Fruit fly (Drosophila melanogaster) whole organism, prepupa: ENCODE measurements around the gene CG12728.

Source experiments
- Blimp-1 ChIP-seq: fragments of 200-800 bp; sonication (Bioruptor generic); optimal IDR thresholded peaks from 3 replicates; lab custom pipeline; 2017; ENCODE audit warnings: missing biosample characterization, missing genetic modification characterization, mild to moderate bottlenecking, moderate library complexity, missing genetic modification reagents
- CG10631 ChIP-seq: fragments of 200-800 bp; sonication (Bioruptor generic); optimal IDR thresholded peaks from 2 replicates; lab custom pipeline; 2016; ENCODE audit warnings: missing biosample characterization, missing genetic modification characterization
- CG10669 ChIP-seq: fragments of 200-800 bp; sonication (Bioruptor generic); optimal IDR thresholded peaks from 3 replicates; lab custom pipeline; 2018; ENCODE audit warnings: missing biosample characterization, mild to moderate bottlenecking, missing genetic modification characterization, moderate library complexity
- CG11294 ChIP-seq: fragments of 200-800 bp; sonication (Bioruptor generic); IDR thresholded peaks from 2 replicates; pipeline ENCODE4 v1.3.6; 2022; ENCODE audit warnings: missing biosample characterization, missing genetic modification characterization
- CG11762 ChIP-seq: fragments of 200-800 bp; sonication (Bioruptor generic); optimal IDR thresholded peaks from 3 replicates; lab custom pipeline; 2016; ENCODE audit warnings: missing biosample characterization, missing genetic modification characterization; ENCODE audit not compliant: insufficient read depth
- CG1621 ChIP-seq: fragments of 200-800 bp; sonication (Bioruptor generic); optimal IDR thresholded peaks from 3 replicates; lab custom pipeline; 2018; ENCODE audit warnings: missing biosample characterization, mild to moderate bottlenecking, missing genetic modification characterization
- CG16779 ChIP-seq: fragments of 200-800 bp; sonication (Bioruptor generic); optimal IDR thresholded peaks from 3 replicates; lab custom pipeline; 2017; ENCODE audit warnings: missing biosample characterization, mild to moderate bottlenecking, missing genetic modification characterization
- CG3032 ChIP-seq: fragments of 200-800 bp; optimal IDR thresholded peaks from 2 replicates; lab custom pipeline; 2019; ENCODE audit warnings: missing biosample characterization, mild to moderate bottlenecking, missing genetic modification characterization, moderate library complexity
- CG31627 ChIP-seq: fragments of 200-800 bp; sonication (Bioruptor generic); optimal IDR thresholded peaks from 3 replicates; lab custom pipeline; 2016; ENCODE audit warnings: missing biosample characterization, missing genetic modification characterization
- CG32006 ChIP-seq: fragments of 200-800 bp; sonication (Bioruptor generic); optimal IDR thresholded peaks from 3 replicates; lab custom pipeline; 2017; ENCODE audit warnings: missing biosample characterization, mild to moderate bottlenecking, missing genetic modification characterization
- CG34406 ChIP-seq: fragments of 200-800 bp; sonication (Bioruptor generic); optimal IDR thresholded peaks from 3 replicates; lab custom pipeline; 2016; ENCODE audit warnings: missing biosample characterization, missing genetic modification characterization
- CG3919 ChIP-seq: fragments of 200-800 bp; sonication (Bioruptor generic); optimal IDR thresholded peaks from 3 replicates; lab custom pipeline; 2016; ENCODE audit warnings: missing biosample characterization, missing genetic modification characterization
- CG6163 ChIP-seq: fragments of 200-800 bp; sonication (Bioruptor generic); IDR thresholded peaks from 3 replicates; pipeline ENCODE4 v1.3.6; 2022; ENCODE audit warnings: missing biosample characterization, missing genetic modification characterization
- CG6276 ChIP-seq: fragments of 200-800 bp; sonication (Bioruptor generic); optimal IDR thresholded peaks from 2 replicates; lab custom pipeline; 2017; ENCODE audit warnings: missing biosample characterization, mild to moderate bottlenecking, missing genetic modification characterization
- CG6808 ChIP-seq: fragments of 200-800 bp; sonication (Bioruptor generic); optimal IDR thresholded peaks from 3 replicates; lab custom pipeline; 2017; ENCODE audit warnings: missing biosample characterization, missing genetic modification characterization, mild to moderate bottlenecking, moderate library complexity, missing genetic modification reagents
- CG7368 ChIP-seq: fragments of 200-800 bp; sonication (Bioruptor generic); optimal IDR thresholded peaks from 3 replicates; lab custom pipeline; 2016; ENCODE audit warnings: missing biosample characterization, missing genetic modification characterization
- CG8119 ChIP-seq: fragments of 200-800 bp; sonication (Bioruptor generic); IDR thresholded peaks from 3 replicates; pipeline ENCODE4 v1.3.6; 2022; ENCODE audit warnings: missing biosample characterization, missing genetic modification characterization
- CG8319 ChIP-seq: fragments of 200-800 bp; sonication (Bioruptor generic); optimal IDR thresholded peaks from 3 replicates; lab custom pipeline; 2016; ENCODE audit warnings: missing biosample characterization, missing genetic modification characterization
- CG8632 ChIP-seq: fragments of 200-800 bp; sonication (Bioruptor generic); optimal IDR thresholded peaks from 3 replicates; lab custom pipeline; 2016; ENCODE audit warnings: missing biosample characterization, missing genetic modification characterization
- CG9139 ChIP-seq: fragments of 200-800 bp; sonication (Bioruptor generic); optimal IDR thresholded peaks from 3 replicates; lab custom pipeline; 2017; ENCODE audit warnings: missing biosample characterization, mild to moderate bottlenecking, missing genetic modification characterization
- Eip75B ChIP-seq: fragments of 200-800 bp; sonication (Bioruptor generic); optimal IDR thresholded peaks from 3 replicates; lab custom pipeline; 2016; ENCODE audit warnings: missing biosample characterization, missing genetic modification characterization
- Eip78C ChIP-seq: fragments of 200-800 bp; sonication (Bioruptor generic); peaks from one replicate; lab custom pipeline; 2016; ENCODE audit warnings: missing biosample characterization, missing genetic modification characterization
- Eip93F ChIP-seq: fragments of 200-800 bp; sonication (Bioruptor generic); optimal IDR thresholded peaks from 2 replicates; lab custom pipeline; 2016; ENCODE audit warnings: missing biosample characterization, mild to moderate bottlenecking, missing genetic modification characterization
- Ets96B ChIP-seq: fragments of 200-800 bp; optimal IDR thresholded peaks from 2 replicates; lab custom pipeline; 2019; ENCODE audit warnings: missing biosample characterization, mild to moderate bottlenecking, missing genetic modification characterization, moderate library complexity
- Gug ChIP-seq: fragments of 200-800 bp; sonication (Bioruptor generic); IDR thresholded peaks from 2 replicates; pipeline ENCODE4 v1.3.6; 2022; ENCODE audit warnings: missing biosample characterization, missing genetic modification characterization
- Hr38 ChIP-seq: sonication (Bioruptor generic); optimal IDR thresholded peaks from 2 replicates; lab custom pipeline; 2016; ENCODE audit warnings: missing biosample characterization, missing genetic modification characterization
- Hr4 ChIP-seq: fragments of 200-800 bp; sonication (Bioruptor generic); optimal IDR thresholded peaks from 3 replicates; lab custom pipeline; 2016; ENCODE audit warnings: missing biosample characterization, missing genetic modification characterization
- Lpt ChIP-seq: fragments of 200-800 bp; sonication (Bioruptor generic); optimal IDR thresholded peaks from 3 replicates; lab custom pipeline; 2016; ENCODE audit warnings: missing biosample characterization, missing genetic modification characterization
- Met ChIP-seq: fragments of 200-800 bp; sonication (Bioruptor generic); optimal IDR thresholded peaks from 3 replicates; lab custom pipeline; 2016; ENCODE audit warnings: missing biosample characterization, missing genetic modification characterization
- OdsH ChIP-seq: fragments of 200-800 bp; sonication (Bioruptor generic); optimal IDR thresholded peaks from 3 replicates; lab custom pipeline; 2016; ENCODE audit warnings: missing biosample characterization, missing genetic modification characterization
- Smox ChIP-seq: fragments of 200-800 bp; sonication (Bioruptor generic); optimal IDR thresholded peaks from 3 replicates; lab custom pipeline; 2016; ENCODE audit warnings: missing biosample characterization, missing genetic modification characterization
- Sox102F ChIP-seq: fragments of 200-800 bp; sonication (Bioruptor generic); optimal IDR thresholded peaks from 2 replicates; lab custom pipeline; 2016; ENCODE audit warnings: missing biosample characterization, mild to moderate bottlenecking, missing genetic modification characterization
- Sox15 ChIP-seq: fragments of 200-800 bp; sonication (Bioruptor generic); optimal IDR thresholded peaks from 3 replicates; lab custom pipeline; 2016; ENCODE audit warnings: missing biosample characterization, missing genetic modification characterization
- achi ChIP-seq: fragments of 200-800 bp; sonication (Bioruptor generic); optimal IDR thresholded peaks from 3 replicates; lab custom pipeline; 2016; ENCODE audit warnings: missing biosample characterization, missing genetic modification characterization
- dac ChIP-seq: fragments of 200-800 bp; sonication (Bioruptor generic); optimal IDR thresholded peaks from 2 replicates; lab custom pipeline; 2017; ENCODE audit warnings: missing biosample characterization, mild to moderate bottlenecking, missing genetic modification characterization
- dsx ChIP-seq: fragments of 200-800 bp; optimal IDR thresholded peaks from 3 replicates; lab custom pipeline; 2019; ENCODE audit warnings: missing biosample characterization, mild to moderate bottlenecking, missing genetic modification characterization, moderate library complexity; ENCODE audit not compliant: poor library complexity, severe bottlenecking
- eg ChIP-seq: fragments of 200-800 bp; sonication (Bioruptor generic); IDR thresholded peaks from 3 replicates; pipeline ENCODE4 v1.3.6; 2022; ENCODE audit warnings: missing biosample characterization, missing genetic modification characterization
- esn ChIP-seq: fragments of 200-800 bp; sonication (Bioruptor generic); optimal IDR thresholded peaks from 2 replicates; lab custom pipeline; 2016; ENCODE audit warnings: missing biosample characterization, mild to moderate bottlenecking, missing genetic modification characterization, moderate library complexity
- fd85E ChIP-seq: fragments of 200-800 bp; sonication (Bioruptor generic); optimal IDR thresholded peaks from 3 replicates; lab custom pipeline; 2016; ENCODE audit warnings: missing biosample characterization, missing genetic modification characterization
- fkh ChIP-seq: fragments of 200-800 bp; sonication (Bioruptor generic); optimal IDR thresholded peaks from 3 replicates; lab custom pipeline; 2017; ENCODE audit warnings: missing biosample characterization, mild to moderate bottlenecking, missing genetic modification characterization, moderate library complexity
- net ChIP-seq: fragments of 200-800 bp; sonication (Bioruptor generic); optimal IDR thresholded peaks from 3 replicates; lab custom pipeline; 2016; ENCODE audit warnings: missing biosample characterization, missing genetic modification characterization
- pdm3 ChIP-seq: fragments of 200-800 bp; sonication (Bioruptor generic); optimal IDR thresholded peaks from 3 replicates; lab custom pipeline; 2016; ENCODE audit warnings: missing biosample characterization, missing genetic modification characterization
- ss ChIP-seq, 2 experiments: fragments of 200-800 bp; sonication (Bioruptor generic); optimal IDR thresholded peaks; 2 replicates in 1 of 2; 3 replicates in 1 of 2; lab custom pipeline; 2017 to 2018; ENCODE audit warnings: mild to moderate bottlenecking in 2 of 2, missing biosample characterization in 2 of 2, missing genetic modification characterization in 2 of 2, moderate library complexity in 1 of 2
- svp ChIP-seq: fragments of 200-800 bp; sonication (Bioruptor generic); peaks from one replicate; lab custom pipeline; 2016; ENCODE audit warnings: missing biosample characterization, missing genetic modification characterization
- topi ChIP-seq: fragments of 200-800 bp; sonication (Bioruptor generic); optimal IDR thresholded peaks from 3 replicates; lab custom pipeline; 2016; ENCODE audit warnings: missing biosample characterization, missing genetic modification characterization
- vri ChIP-seq: fragments of 200-800 bp; sonication (Bioruptor generic); optimal IDR thresholded peaks from 3 replicates; lab custom pipeline; 2016; ENCODE audit warnings: missing biosample characterization, mild to moderate bottlenecking, missing genetic modification characterization

CG12728 gene

dm6 chrX:5972030-5972429, 29.6 kb downstream of the CG12728 start (continued):
- TF ChIP-seq esn (peak; percentile 59), fd85E (GFP tag; lab: Kevin White, UChicago) (no peak), Sox15 (peak; percentile 35), Lpt (peak; percentile 82), CG31627 (GFP tag; lab: Kevin White, UChicago) (peak; percentile 67), Smox (GFP tag; lab: Kevin White, UChicago) (peak; percentile 49), CG3032 (tag; lab: Kevin White, UChicago) (peak; percentile 67), eg (GFP tag; lab: Robert Waterston, UW) (peak; percentile 93), dsx (peak; percentile 51), CG1621 (tag; lab: Kevin White, UChicago) (peak; percentile 71), CG32006 (GFP tag; lab: Kevin White, UChicago) (peak; percentile 90), Blimp-1 (GFP tag; lab: Kevin White, UChicago) (no peak), vri (GFP tag; lab: Kevin White, UChicago) (no peak), CG6163 (peak; percentile 94), CG6276 (GFP tag; lab: Kevin White, UChicago) (no peak), Gug (GFP tag; lab: Robert Waterston, UW) (peak; percentile 82), CG9139 (GFP tag; lab: Kevin White, UChicago) (peak; percentile 33), Hr38 (GFP tag; lab: Kevin White, UChicago) (peak; percentile 21), net (GFP tag; lab: Kevin White, UChicago) (peak; percentile 68), Met (GFP tag; lab: Kevin White, UChicago) (peak; percentile 36), CG8119 (GFP tag; lab: Robert Waterston, UW) (peak; percentile 85), CG6808 (peak; percentile 52)

DNA sequence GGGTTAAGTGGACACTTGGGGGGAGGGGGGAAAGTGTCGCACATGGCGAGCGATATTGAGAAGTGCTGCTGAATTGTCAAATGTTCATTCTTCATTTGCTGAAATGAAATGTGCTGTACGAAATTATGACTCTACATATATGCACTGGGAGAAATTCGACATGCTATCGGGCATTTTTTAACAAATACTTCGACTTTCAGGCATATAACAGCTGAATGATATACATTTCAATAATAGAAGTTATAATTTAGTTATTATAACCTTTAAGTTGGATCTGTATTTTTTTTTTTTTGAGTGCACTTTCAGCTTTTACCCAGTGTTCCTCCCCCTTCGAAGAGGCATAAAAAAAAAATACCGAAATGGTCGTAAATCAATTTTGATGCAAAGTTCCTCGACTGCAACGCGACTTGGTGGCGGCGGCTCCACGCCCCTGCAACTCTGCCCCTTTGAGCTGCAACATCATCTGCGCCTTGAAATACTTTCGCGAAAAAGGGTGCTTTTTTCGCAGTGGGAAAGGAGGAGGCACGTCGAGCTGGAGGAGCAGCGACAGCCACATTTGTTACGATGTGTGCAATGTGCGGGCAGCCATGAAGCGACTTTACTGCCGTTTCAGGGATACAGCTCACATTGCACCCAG, 31.1 kb downstream of the CG12728 start:
- peak; percentile 35 for TF ChIP-seq Blimp-1 (GFP tag; lab: Kevin White, UChicago)
- TF ChIP-seq Smox (GFP tag; lab: Kevin White, UChicago) = peak; percentile 73
- peak; percentile 37 for TF ChIP-seq fd85E (GFP tag; lab: Kevin White, UChicago)
- peak; percentile 81 for TF ChIP-seq topi
- peak; percentile 77 for TF ChIP-seq OdsH
- peak; percentile 65 for TF ChIP-seq CG6808
- TF ChIP-seq CG34406 = peak; percentile 68
- TF ChIP-seq Eip75B = peak; percentile 5
- peak; percentile 79 for TF ChIP-seq Sox102F
- peak; percentile 58 for TF ChIP-seq CG11762 (GFP tag; lab: Kevin White, UChicago)
- peak; percentile 35 for TF ChIP-seq vri (GFP tag; lab: Kevin White, UChicago)
- peak; percentile 67 for TF ChIP-seq CG3032 (tag; lab: Kevin White, UChicago)
- peak; percentile 87 for TF ChIP-seq Eip78C
- TF ChIP-seq Sox15 = peak; percentile 56
- TF ChIP-seq CG8119 (GFP tag; lab: Robert Waterston, UW) = peak; percentile 66
- TF ChIP-seq Gug (GFP tag; lab: Robert Waterston, UW) = peak; percentile 35; the same call in 1 of the 2 replicates
- TF ChIP-seq ss (GFP tag; optimal IDR thresholded peaks at IDR 0.05; lab: Kevin White, UChicago) = peak in 1 of 2 experiments; percentile 33
- peak; percentile 55 for TF ChIP-seq CG8319 (GFP tag; lab: Kevin White, UChicago)
- peak; percentile 6 for TF ChIP-seq CG16779
- TF ChIP-seq CG10631 (GFP tag; lab: Kevin White, UChicago) = peak; percentile 76
- peak; percentile 93 for TF ChIP-seq CG6163
- no peak for TF ChIP-seq Eip93F
- peak; percentile 75 for TF ChIP-seq CG10669 (GFP tag; lab: Kevin White, UChicago)
- peak; percentile 9 for TF ChIP-seq Hr4 (GFP tag; lab: Kevin White, UChicago)
- TF ChIP-seq pdm3 (GFP tag; lab: Kevin White, UChicago) = peak; percentile 77
- TF ChIP-seq esn = peak; percentile 76
- peak; percentile 65 for TF ChIP-seq net (GFP tag; lab: Kevin White, UChicago)
- peak; percentile 79 for TF ChIP-seq Ets96B (tag; lab: Kevin White, UChicago)
- TF ChIP-seq dsx = peak; percentile 56
- TF ChIP-seq CG3919 (GFP tag; lab: Kevin White, UChicago) = peak; percentile 77
- TF ChIP-seq CG11294 (GFP tag; lab: Robert Waterston, UW) = 0 out of 2 replicates have a peak, but pooled peaks have one; percentile 13
- peak; percentile 74 for TF ChIP-seq CG8632 (GFP tag; lab: Kevin White, UChicago)
- TF ChIP-seq achi (GFP tag; lab: Kevin White, UChicago) = peak; percentile 74
- TF ChIP-seq CG1621 (tag; lab: Kevin White, UChicago) = peak; percentile 70
- no peak for TF ChIP-seq Hr38 (GFP tag; lab: Kevin White, UChicago)
- peak; percentile 47 for TF ChIP-seq CG7368 (GFP tag; lab: Kevin White, UChicago)
- TF ChIP-seq svp = peak; percentile 79
- TF ChIP-seq fkh = no peak
- TF ChIP-seq dac = peak; percentile 16
